Worm (Caenorhabditis elegans) whole organism, midembryonic: ENCODE measurements around the gene dhhc-8.

ENCODE experiments used
- T22C8.4 ChIP-seq: fragments of 200-800 bp; sonication (Bioruptor generic); IDR thresholded peaks from 2 replicates; pipeline ENCODE4 v1.3.6; 2022; ENCODE audit warnings: missing genetic modification characterization, missing compliant biosample characterization
- cog-1 ChIP-seq: sonication (generic microtip); optimal IDR thresholded peaks from 2 replicates; lab custom pipeline; 2016; ENCODE audit warnings: missing genetic modification characterization, missing compliant biosample characterization
- flt-1 ChIP-seq: fragments of 200-800 bp; sonication (Bioruptor generic); IDR thresholded peaks from 2 replicates; pipeline ENCODE4 v1.3.6; 2022; ENCODE audit warnings: missing genetic modification characterization, missing compliant biosample characterization
- klf-2 ChIP-seq: fragments of 200-800 bp; sonication (Bioruptor generic); conservative IDR thresholded peaks from 2 replicates; pipeline ENCODE4 v1.3.6; 2022; ENCODE audit warnings: missing genetic modification reagents, missing genetic modification characterization, missing compliant biosample characterization
- med-1 ChIP-seq: sonication (generic microtip); optimal IDR thresholded peaks from 2 replicates; lab custom pipeline; 2017; ENCODE audit warnings: missing genetic modification characterization, mild to moderate bottlenecking, missing compliant biosample characterization, antibody characterized with exemption, missing genetic modification reagents; ENCODE audit not compliant: insufficient read depth
- ref-1 ChIP-seq: fragments of 200-800 bp; sonication (Bioruptor generic); conservative IDR thresholded peaks from 2 replicates; pipeline ENCODE4 v1.3.6; 2022; ENCODE audit warnings: missing genetic modification reagents, missing genetic modification characterization, missing compliant biosample characterization
- tab-1 ChIP-seq: fragments of 200-800 bp; sonication (Bioruptor generic); IDR thresholded peaks from 2 replicates; pipeline ENCODE4 v1.3.6; 2022; ENCODE audit warnings: missing genetic modification characterization, missing compliant biosample characterization
- ztf-23 ChIP-seq: fragments of 200-800 bp; sonication (Bioruptor generic); IDR thresholded peaks from 2 replicates; pipeline ENCODE4 v1.3.6; 2022; ENCODE audit warnings: missing genetic modification reagents, missing genetic modification characterization, missing compliant biosample characterization
- ztf-29 ChIP-seq: fragments of 200-800 bp; sonication (Bioruptor generic); IDR thresholded peaks from 2 replicates; pipeline ENCODE4 v1.3.6; 2022; ENCODE audit warnings: missing genetic modification reagents, missing genetic modification characterization, missing compliant biosample characterization

dhhc-8 gene

DNA sequence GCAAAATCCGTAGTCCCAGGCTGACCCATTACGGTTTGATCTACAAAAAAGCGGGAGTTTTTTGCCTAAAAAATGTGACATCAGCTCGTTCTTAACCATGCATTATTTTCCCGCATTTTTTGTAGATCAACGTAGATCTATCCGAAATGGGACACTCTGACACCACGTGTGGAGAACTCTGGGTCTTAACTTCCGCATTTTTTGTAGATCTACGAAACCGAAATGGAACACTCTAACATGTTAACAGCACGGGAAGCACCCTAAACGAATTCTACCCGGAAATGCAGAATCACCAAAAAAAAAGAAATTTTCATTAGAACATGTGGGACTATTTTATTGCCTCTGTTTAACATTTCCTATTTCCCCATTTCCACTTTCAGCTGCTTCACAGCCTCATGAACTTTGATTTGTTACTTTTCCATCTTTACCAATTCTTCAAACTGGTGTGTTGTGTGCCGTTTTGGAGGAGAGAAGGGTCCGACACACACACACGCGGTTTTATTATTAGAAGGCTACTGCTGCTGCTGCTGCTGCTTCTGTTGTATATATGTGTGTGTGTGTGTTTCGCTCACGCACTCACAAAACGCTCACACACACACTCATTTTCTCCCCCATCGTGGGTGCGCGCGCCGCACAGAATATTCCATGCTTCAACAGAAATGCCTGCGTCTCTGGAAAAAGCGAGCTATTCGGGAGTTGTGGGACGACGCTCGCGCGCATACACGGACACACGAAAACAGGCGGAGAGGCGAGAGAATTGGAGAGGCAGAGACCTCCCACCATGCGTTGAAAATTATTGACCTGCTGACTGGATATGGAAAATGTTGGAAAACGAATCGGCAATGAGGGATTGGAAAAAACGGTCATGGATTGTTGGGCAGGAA lies 39.3 kb upstream of the dhhc-8 start:
- peak; percentile 81 for TF ChIP-seq flt-1 (GFP tag; lab: Robert Waterston, UW)
- 0 out of 2 replicates have a peak, but pooled peaks have one; percentile 18 for TF ChIP-seq tab-1 (GFP tag; lab: Robert Waterston, UW)
- TF ChIP-seq ztf-23 (GFP tag; lab: Robert Waterston, UW), result peak; percentile 78
- TF ChIP-seq ztf-29 (GFP tag; lab: Robert Waterston, UW), result no peak; the same call in 1 of the 2 replicates
- TF ChIP-seq klf-2, result no peak
- TF ChIP-seq ref-1 (GFP tag; lab: Robert Waterston, UW), result no peak
- peak; percentile 91 for TF ChIP-seq cog-1 (tag; lab: Kevin White, UChicago)
- TF ChIP-seq med-1 (GFP tag; lab: Kevin White, UChicago), result no peak
- no peak for TF ChIP-seq T22C8.4 (GFP tag; lab: Robert Waterston, UW)

ce11 chrIII:13069416-13069815 lies 38.0 kb upstream of the dhhc-8 start:
- TF ChIP-seq tab-1 (GFP tag; lab: Robert Waterston, UW) (no peak), cog-1 (tag; lab: Kevin White, UChicago) (no peak), med-1 (GFP tag; lab: Kevin White, UChicago) (no peak), flt-1 (GFP tag; lab: Robert Waterston, UW) (no peak), ztf-29 (GFP tag; lab: Robert Waterston, UW) (no peak), ref-1 (GFP tag; lab: Robert Waterston, UW) (no peak), klf-2 (no peak)

DNA sequence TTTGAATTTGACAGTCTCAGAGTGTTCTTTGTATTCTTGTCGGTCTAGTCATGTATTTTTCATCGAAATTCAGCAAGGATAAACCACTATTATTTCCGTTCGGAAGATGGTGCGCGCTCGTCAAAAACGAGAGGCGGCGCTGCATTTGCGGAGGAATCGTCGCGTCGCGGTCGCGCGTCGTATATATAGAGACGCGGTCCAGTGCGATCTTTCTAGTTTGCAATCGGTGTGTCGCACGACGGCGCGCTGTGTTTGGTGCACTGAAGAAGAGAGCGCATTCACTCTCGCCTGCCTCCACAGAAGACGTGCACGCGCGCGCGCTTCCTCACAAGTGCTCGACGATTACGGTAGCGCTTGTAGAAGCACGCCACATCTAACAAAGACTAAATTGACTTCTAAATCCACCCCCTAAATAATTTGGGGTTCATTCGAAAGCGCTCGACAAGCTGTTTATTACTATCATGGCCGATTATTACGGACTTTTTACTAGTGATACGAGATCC lies 36.8 kb upstream of the dhhc-8 start, which contains the start of gene Y39E4B.6:
Gene Y39E4B.6, plus strand, starts transcription at position 209 of the 503 bp plus-strand sequence.
- TF ChIP-seq T22C8.4 (GFP tag; lab: Robert Waterston, UW) (peak; percentile 56; the same call in 1 of the 2 replicates), cog-1 (tag; lab: Kevin White, UChicago) (peak; percentile 98), klf-2 (no peak), med-1 (GFP tag; lab: Kevin White, UChicago) (peak; percentile 3), ref-1 (GFP tag; lab: Robert Waterston, UW) (no peak), ztf-29 (GFP tag; lab: Robert Waterston, UW) (peak; percentile 81; the same call in 1 of the 2 replicates), flt-1 (GFP tag; lab: Robert Waterston, UW) (peak; percentile 91), ztf-23 (GFP tag; lab: Robert Waterston, UW) (peak; percentile 86), tab-1 (GFP tag; lab: Robert Waterston, UW) (no peak)

DNA sequence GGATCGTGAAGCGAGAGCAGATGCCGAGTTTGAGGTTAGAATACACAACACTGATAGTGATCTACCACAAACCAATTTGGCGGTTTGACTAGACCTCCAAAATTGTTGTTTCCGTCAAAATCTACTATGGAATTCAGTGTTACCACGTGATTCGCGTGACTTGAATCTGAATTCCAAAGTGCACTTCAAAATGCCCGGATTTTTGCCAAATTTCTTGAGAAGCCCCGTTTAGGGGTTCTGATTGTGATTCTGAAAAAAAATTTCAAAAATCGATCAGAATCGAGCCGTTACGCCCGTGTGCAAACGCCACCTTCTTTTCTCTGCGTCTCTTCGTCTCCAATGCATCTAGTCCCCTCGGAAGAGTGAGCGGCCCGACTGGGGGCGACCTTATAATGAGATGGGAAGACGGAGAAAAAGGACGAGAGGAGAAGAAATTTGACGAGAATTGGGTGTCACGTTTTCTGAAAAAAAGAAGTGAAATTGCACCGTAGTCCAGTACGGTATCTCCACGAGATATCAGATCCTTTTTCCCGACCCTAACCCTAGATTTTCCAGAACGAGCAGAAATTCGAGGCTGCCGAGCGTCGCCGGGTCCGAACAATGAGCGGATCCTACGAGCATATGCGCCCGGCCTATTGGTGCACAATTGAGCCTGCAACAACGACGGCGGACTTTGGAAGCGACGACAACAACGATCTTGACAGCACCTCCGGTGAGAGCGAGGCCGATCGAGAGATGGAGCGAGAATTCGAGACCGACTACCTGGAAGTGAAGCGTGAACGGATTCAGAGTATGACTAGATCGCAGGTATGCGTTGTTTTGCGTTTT lies 35.8 kb upstream of the dhhc-8 start:
- TF ChIP-seq flt-1 (GFP tag; lab: Robert Waterston, UW) (0 out of 2 replicates have a peak, but pooled peaks have one; percentile 17), ref-1 (GFP tag; lab: Robert Waterston, UW) (no peak)

DNA sequence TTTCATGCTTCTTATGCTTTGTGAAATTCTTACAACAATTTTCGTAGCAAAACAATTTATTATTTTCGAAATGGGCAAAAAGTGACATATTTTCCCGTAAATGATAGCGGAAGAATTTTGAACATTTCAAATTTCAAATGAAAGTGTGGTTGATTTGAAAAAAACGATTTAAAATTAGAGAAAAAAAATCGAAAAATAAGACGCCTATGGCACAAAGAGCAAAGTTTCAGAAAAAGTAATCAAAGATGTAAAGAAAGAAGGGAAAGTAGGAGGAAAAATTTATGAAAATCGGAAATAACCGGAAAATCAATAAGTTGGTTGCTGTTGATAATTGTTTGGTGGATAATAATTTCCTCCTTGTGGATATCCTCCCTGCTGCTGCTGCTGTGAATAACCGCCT lies 20.0 kb upstream of the dhhc-8 start:
- TF ChIP-seq flt-1 (GFP tag; lab: Robert Waterston, UW) (no peak), ztf-29 (GFP tag; lab: Robert Waterston, UW) (no peak), ref-1 (GFP tag; lab: Robert Waterston, UW) (no peak), klf-2 (no peak), tab-1 (GFP tag; lab: Robert Waterston, UW) (no peak), T22C8.4 (GFP tag; lab: Robert Waterston, UW) (no peak), med-1 (GFP tag; lab: Kevin White, UChicago) (no peak)

DNA sequence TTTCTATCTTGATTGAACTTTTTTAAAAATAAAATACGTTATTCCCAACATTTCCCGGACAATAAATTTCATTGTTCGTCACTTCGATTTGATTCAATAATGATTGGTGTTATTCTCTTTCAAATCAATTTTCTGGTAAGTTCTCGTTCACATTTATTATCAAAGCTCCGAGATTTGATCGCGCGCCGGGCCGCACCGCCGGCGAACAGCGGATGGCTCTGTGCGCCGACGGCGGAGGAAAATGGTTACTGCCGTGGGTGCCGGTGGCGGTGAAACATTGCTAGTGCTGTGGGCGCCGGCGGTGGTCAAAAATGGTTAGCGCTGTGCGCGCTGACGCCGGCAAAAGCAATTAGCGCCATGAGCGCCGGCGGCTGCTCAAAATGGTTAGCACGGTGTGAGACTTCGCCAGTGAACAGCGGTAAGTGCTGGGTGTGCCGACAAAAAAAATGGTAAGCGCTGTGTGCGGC lies 16.3 kb upstream of the dhhc-8 start, which contains the start of gene Y39E4B.13:
Gene Y39E4B.13, plus strand, starts transcription at position 51 of the 467 bp plus-strand sequence.
- no peak for TF ChIP-seq klf-2
- TF ChIP-seq ztf-23 (GFP tag; lab: Robert Waterston, UW), result no peak
- TF ChIP-seq tab-1 (GFP tag; lab: Robert Waterston, UW), result no peak

ce11 chrIII:13092352-13092751 lies 15.1 kb upstream of the dhhc-8 start:
- TF ChIP-seq flt-1 (GFP tag; lab: Robert Waterston, UW) (no peak), ztf-23 (GFP tag; lab: Robert Waterston, UW) (peak; percentile 49; the same call in 1 of the 2 replicates), ref-1 (GFP tag; lab: Robert Waterston, UW) (no peak), T22C8.4 (GFP tag; lab: Robert Waterston, UW) (no peak), med-1 (GFP tag; lab: Kevin White, UChicago) (no peak), ztf-29 (GFP tag; lab: Robert Waterston, UW) (no peak), klf-2 (no peak)

ce11 chrIII:13099190-13099875 lies 8.1 kb upstream of the dhhc-8 start, which contains the start of gene pqn-83:
Gene pqn-83, minus strand, starts transcription at chrIII:13099461.
- TF ChIP-seq cog-1 (tag; lab: Kevin White, UChicago), result no peak
- TF ChIP-seq ztf-23 (GFP tag; lab: Robert Waterston, UW), result no peak
- TF ChIP-seq med-1 (GFP tag; lab: Kevin White, UChicago), result no peak
- no peak for TF ChIP-seq flt-1 (GFP tag; lab: Robert Waterston, UW)
- TF ChIP-seq ref-1 (GFP tag; lab: Robert Waterston, UW), result no peak
- TF ChIP-seq klf-2, result no peak
- no peak for TF ChIP-seq ztf-29 (GFP tag; lab: Robert Waterston, UW)
